Worm (Caenorhabditis elegans): ENCODE results near the gene aipl-1.

aipl-1 gene

ce11 chrV:15089438-15089837 lies 47.2 kb downstream of the aipl-1 start, which contains the start of the genes C01G10.5 and C01G10.4:
Gene C01G10.5, minus strand, starts transcription at chrV:15089538.
Gene C01G10.4, plus strand, starts transcription at chrV:15089740.
- TF ChIP-seq hif-1 (tag; optimal IDR thresholded peaks at IDR 0.05): no peak
- TF ChIP-seq fos-1 (tag; optimal IDR thresholded peaks at IDR 0.05): no peak
- no peak for TF ChIP-seq zag-1 (tag; optimal IDR thresholded peaks at IDR 0.05)
- TF ChIP-seq lin-38 (GFP tag; IDR thresholded peaks at IDR 0.05): no peak
- TF ChIP-seq R02D3.7 (tag; optimal IDR thresholded peaks at IDR 0.05): no peak
- no peak for TF ChIP-seq tag-97 (GFP tag; IDR thresholded peaks at IDR 0.05)
- no peak for TF ChIP-seq madf-5 (GFP tag; IDR thresholded peaks at IDR 0.05)
- TF ChIP-seq daf-16 (GFP tag; optimal IDR thresholded peaks at IDR 0.05): no peak
- TF ChIP-seq daf-16 (tag; optimal IDR thresholded peaks at IDR 0.05): no peak
- TF ChIP-seq dmd-6 (GFP tag; IDR thresholded peaks at IDR 0.05): no peak
- TF ChIP-seq zip-11 (GFP tag; IDR thresholded peaks at IDR 0.05): no peak
- TF ChIP-seq mdt-29 (GFP tag; IDR thresholded peaks at IDR 0.05): no peak
- TF ChIP-seq Y48G9A.11 (GFP tag; IDR thresholded peaks at IDR 0.05): no peak
- TF ChIP-seq mep-1 (tag; optimal IDR thresholded peaks at IDR 0.05): no peak
- TF ChIP-seq skn-1 (tag; optimal IDR thresholded peaks at IDR 0.05): no peak
- TF ChIP-seq nhr-10 (tag; optimal IDR thresholded peaks at IDR 0.05): no peak

- TF ChIP-seq dve-1 (tag; optimal IDR thresholded peaks at IDR 0.05; ENCODE audit: insufficient read depth) (no peak), zip-2 (tag; optimal IDR thresholded peaks at IDR 0.05) (no peak), rbr-2 (tag; optimal IDR thresholded peaks at IDR 0.05) (no peak), lir-3 (tag; optimal IDR thresholded peaks at IDR 0.05) (no peak), lin-1 (GFP tag; IDR thresholded peaks at IDR 0.05) (no peak)
These were observed 48.0 kb downstream of the aipl-1 start, which contains the start of gene C01G10.18 for ce11 chrV:15088613-15089012. Gene C01G10.18, minus strand, starts transcription at chrV:15088713.

ce11 chrV:15087207-15087706 lies 49.3 kb downstream of the aipl-1 start, which contains the start of the genes C01G10.15 and C01G10.6:
Gene C01G10.15, minus strand, starts transcription at chrV:15087307.
Gene C01G10.6, plus strand, starts transcription at chrV:15087656.
- TF ChIP-seq hmg-1.1 (GFP tag; IDR thresholded peaks at IDR 0.05): no peak
- no peak for TF ChIP-seq Y105C5A.15 (GFP tag; IDR thresholded peaks at IDR 0.05)
- no peak for TF ChIP-seq hlh-11 (tag; optimal IDR thresholded peaks at IDR 0.05)
- TF ChIP-seq mdl-1 (tag; optimal IDR thresholded peaks at IDR 0.05): no peak
- TF ChIP-seq F26F4.8 (GFP tag; conservative IDR thresholded peaks at IDR 0.05): no peak
- TF ChIP-seq spr-3 (GFP tag; optimal IDR thresholded peaks at IDR 0.05): no peak
- no peak for TF ChIP-seq duxl-1 (tag; optimal IDR thresholded peaks at IDR 0.05; ENCODE audit: poor library complexity)
- TF ChIP-seq lin-13 (GFP tag; optimal IDR thresholded peaks at IDR 0.05): no peak
- TF ChIP-seq ama-1 (optimal IDR thresholded peaks at IDR 0.05): no peak
- no peak for TF ChIP-seq ceh-44 (GFP tag; IDR thresholded peaks at IDR 0.05)
- no peak for TF ChIP-seq R02D3.7 (tag; optimal IDR thresholded peaks at IDR 0.05)

ce11 chrV:15085335-15085800 lies 51.2 kb downstream of the aipl-1 start, which contains the start of the genes ahsa-1 and C01G10.7:
Gene ahsa-1, minus strand, starts transcription at chrV:15085385.
Gene C01G10.7, plus strand, starts transcription at chrV:15085747.
- TF ChIP-seq daf-16 (GFP tag; optimal IDR thresholded peaks at IDR 0.05) (peak in 1 of 2 experiments; percentile 72), daf-16 (tag; optimal IDR thresholded peaks at IDR 0.05) (no peak), spr-1 (tag; optimal IDR thresholded peaks at IDR 0.05) (peak; percentile 46), nhr-41 (GFP tag; IDR thresholded peaks at IDR 0.05) (no peak), F10B5.3 (tag; optimal IDR thresholded peaks at IDR 0.05) (no peak), madf-9 (GFP tag; conservative IDR thresholded peaks at IDR 0.05) (peak; percentile 75), pqm-1 (tag; optimal IDR thresholded peaks at IDR 0.05) (peak; percentile 72), zip-2 (tag; optimal IDR thresholded peaks at IDR 0.05) (no peak), F44E2.7 (GFP tag; IDR thresholded peaks at IDR 0.05) (no peak), mxl-3 (GFP tag; optimal IDR thresholded peaks at IDR 0.05) (peak; percentile 19), spr-3 (GFP tag; optimal IDR thresholded peaks at IDR 0.05) (no peak), D1046.2 (GFP tag; IDR thresholded peaks at IDR 0.05) (no peak), ceh-32 (tag; optimal IDR thresholded peaks at IDR 0.05; ENCODE audit: poor library complexity) (no peak), nhr-42 (GFP tag; IDR thresholded peaks at IDR 0.05) (peak; percentile 46; the same call in 1 of the 2 replicates), daf-12 (tag; optimal IDR thresholded peaks at IDR 0.05) (no peak), Y5F2A.4 (GFP tag; optimal IDR thresholded peaks at IDR 0.05) (no peak), ZK337.2 (GFP tag; IDR thresholded peaks at IDR 0.05) (peak; percentile 91), T26A8.4 (GFP tag; IDR thresholded peaks at IDR 0.05) (peak; percentile 59; the same call in 1 of the 2 replicates), lin-13 (GFP tag; optimal IDR thresholded peaks at IDR 0.05) (peak; percentile 86), nhr-111 (GFP tag; optimal IDR thresholded peaks at IDR 0.05) (no peak), tra-1 (GFP tag; IDR thresholded peaks at IDR 0.05) (peak; percentile 58; the same call in 1 of the 2 replicates)

Data from whole organism, L4 larva.